Worm (Caenorhabditis elegans) whole organism, L4 larva: ENCODE results near the gene ceh-54.

Experiments used
- aly-2 ChIP-seq: sonication (generic microtip); optimal IDR thresholded peaks from 2 replicates; lab custom pipeline; 2018; ENCODE audit warnings: missing biosample characterization, missing genetic modification characterization
- hmg-1.1 ChIP-seq: fragments of 200-800 bp; sonication (Bioruptor generic); IDR thresholded peaks from 2 replicates; pipeline ENCODE4 v1.3.6; 2022; ENCODE audit warnings: missing genetic modification reagents, missing genetic modification characterization, missing compliant biosample characterization
- lin-13 ChIP-seq: fragments of 150-350 bp; optimal IDR thresholded peaks from 2 replicates; lab custom pipeline; 2014; ENCODE audit warnings: missing biosample characterization, missing genetic modification reagents, missing genetic modification characterization
- nhr-11 ChIP-seq: fragments of 150-350 bp; optimal IDR thresholded peaks from 2 replicates; lab custom pipeline; 2014; ENCODE audit warnings: missing biosample characterization, missing genetic modification characterization
- nhr-76 ChIP-seq: fragments of 150-350 bp; optimal IDR thresholded peaks from 2 replicates; lab custom pipeline; 2014; ENCODE audit warnings: missing biosample characterization, missing genetic modification characterization
- unc-39 ChIP-seq: sonication (generic microtip); optimal IDR thresholded peaks from 2 replicates; lab custom pipeline; 2017; ENCODE audit warnings: missing biosample characterization, missing genetic modification characterization
- ztf-11 ChIP-seq: fragments of 150-350 bp; optimal IDR thresholded peaks from 2 replicates; lab custom pipeline; 2014; ENCODE audit warnings: missing biosample characterization, missing genetic modification characterization

DNA sequence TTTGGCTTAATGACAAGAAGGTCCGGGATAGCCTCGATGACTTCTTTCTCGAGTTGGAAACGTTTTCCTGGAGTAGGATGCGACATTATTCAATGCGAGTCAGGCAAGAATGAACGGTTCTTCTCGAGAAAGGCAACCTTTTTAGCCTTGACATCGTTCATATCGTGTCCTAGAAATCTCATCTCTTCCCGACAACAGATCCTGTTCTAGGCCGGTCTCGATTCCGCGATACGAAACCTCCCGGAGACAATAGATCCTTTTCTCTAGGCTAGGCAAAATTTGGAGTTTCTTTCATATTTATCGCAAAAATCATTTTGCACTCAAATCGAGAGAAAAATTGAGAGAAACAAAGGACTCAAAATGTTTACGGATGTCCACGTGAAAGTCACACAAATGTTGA is 44.9 kb upstream of the ceh-54 start, which contains the start of gene rml-3:
- TF ChIP-seq aly-2 (tag; lab: Kevin White, UChicago) (no peak), unc-39 (tag; lab: Kevin White, UChicago) (no peak), lin-13 (no peak), ztf-11 (tag; lab: Kevin White, UChicago) (no peak), nhr-11 (tag; lab: Kevin White, UChicago) (no peak), hmg-1.1 (GFP tag; lab: Robert Waterston, UW) (no peak), nhr-76 (no peak)
